Worm (Caenorhabditis elegans) whole organism, young adult: ENCODE results near the gene ins-10.

ENCODE experiments used
- K12H6.12 ChIP-seq: fragments of 200-800 bp; sonication (Bioruptor generic); optimal IDR thresholded peaks from 2 replicates; lab custom pipeline; 2018; ENCODE audit warnings: mild to moderate bottlenecking, missing genetic modification characterization, missing compliant biosample characterization
- ZK185.1 ChIP-seq: sonication (generic microtip); optimal IDR thresholded peaks from 2 replicates; lab custom pipeline; 2016; ENCODE audit warnings: mild to moderate bottlenecking, missing genetic modification characterization, missing compliant biosample characterization; ENCODE audit not compliant: poor library complexity, severe bottlenecking
- ceh-91 ChIP-seq: fragments of 200-800 bp; sonication (Bioruptor generic); IDR thresholded peaks from 2 replicates; pipeline ENCODE4 v1.3.6; 2022; ENCODE audit warnings: missing genetic modification reagents, missing genetic modification characterization, missing compliant biosample characterization
- chd-7 ChIP-seq: sonication (generic microtip); optimal IDR thresholded peaks from 2 replicates; lab custom pipeline; 2016; ENCODE audit warnings: mild to moderate bottlenecking, missing genetic modification characterization, moderate library complexity, missing compliant biosample characterization
- efl-1 ChIP-seq: fragments of 150-350 bp; optimal IDR thresholded peaks from 2 replicates; lab custom pipeline; 2014; ENCODE audit warnings: missing biosample characterization, missing genetic modification reagents, missing genetic modification characterization
- nfya-2 ChIP-seq: fragments of 200-800 bp; sonication (Bioruptor generic); IDR thresholded peaks from 2 replicates; pipeline ENCODE4 v1.3.6; 2022; ENCODE audit warnings: missing genetic modification reagents, missing genetic modification characterization, missing compliant biosample characterization
- snpc-4 ChIP-seq, 5 experiments: fragments of 150-350 bp in 1 of 5; sonication (generic microtip) in 4 of 5; optimal IDR thresholded peaks; 2 replicates each; lab custom pipeline; 2014 to 2018; ENCODE audit warnings: missing genetic modification characterization in 5 of 5, missing biosample characterization in 3 of 5, antibody characterized with exemption in 2 of 5, mild to moderate bottlenecking in 2 of 5, missing compliant biosample characterization in 2 of 5, missing genotype in 2 of 5, moderate library complexity in 2 of 5, missing genetic modification reagents in 1 of 5

ce11 chrV:14069899-14070298 is 36.1 kb downstream of the ins-10 start:
- TF ChIP-seq efl-1 (GFP tag; lab: Kevin White, UChicago) (no peak), chd-7 (no peak), nfya-2 (no peak), K12H6.12 (tag; lab: Kevin White, UChicago) (no peak), ZK185.1 (tag; lab: Kevin White, UChicago) (no peak), snpc-4 (GFP tag; optimal IDR thresholded peaks at IDR 0.05; lab: Kevin White, UChicago) (no peak), snpc-4 (tag; optimal IDR thresholded peaks at IDR 0.05; lab: Kevin White, UChicago) (no peak), ceh-91 (no peak)
